Fruit fly (Drosophila melanogaster) whole organism: ENCODE measurements around the gene Cyp4ac2.

Source experiments
- CG8478 ChIP-seq: fragments of >200 bp; optimal IDR thresholded peaks from 2 replicates; lab custom pipeline; 2018; ENCODE audit warnings: inconsistent platforms
- pan ChIP-seq: fragments of >200 bp; optimal IDR thresholded peaks from 2 replicates; lab custom pipeline; 2017

- peak; percentile 50 for TF ChIP-seq CG8478 (lab: Kevin White, UChicago)
- TF ChIP-seq pan (lab: Kevin White, UChicago): no peak
Observed at dm6 chr2L:5291869-5292642, 25.9 kb downstream of the Cyp4ac2 start.
